Worm (Caenorhabditis elegans): Measurements from ENCODE around the gene C27A7.6.

ce11 chrV:12103920-12104319 lies 26.7 kb downstream of the C27A7.6 start, which contains the start of gene nhr-153:
- TF ChIP-seq C38D4.7 (GFP tag; optimal IDR thresholded peaks at IDR 0.05) (no peak), che-1 (tag; optimal IDR thresholded peaks at IDR 0.05) (no peak), nhr-11 (tag; optimal IDR thresholded peaks at IDR 0.05) (no peak), tbx-7 (tag; optimal IDR thresholded peaks at IDR 0.05) (no peak), hlh-13 (GFP tag; optimal IDR thresholded peaks at IDR 0.05) (no peak)

All from whole organism, late embryonic.